Worm (Caenorhabditis elegans): ENCODE data around the gene C14E2.4.

DNA sequence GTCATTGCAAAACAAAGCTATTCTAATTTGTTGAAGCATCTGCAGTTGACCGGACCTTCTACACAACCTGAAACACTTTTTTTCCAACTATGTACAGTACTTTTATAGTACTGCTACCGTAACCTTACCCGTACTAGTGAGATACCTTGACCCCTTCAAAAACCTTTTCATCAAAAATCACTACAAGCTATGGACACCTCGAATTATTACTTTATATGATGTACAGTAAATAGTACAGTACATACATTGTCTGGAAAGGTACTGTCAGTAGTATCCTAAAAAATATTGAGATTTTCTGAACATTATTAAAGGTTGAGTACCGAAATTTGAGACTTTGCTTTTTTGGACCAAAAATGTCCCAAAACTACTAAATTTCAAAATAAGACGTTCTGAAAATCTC, 35.4 kb downstream of the C14E2.4 start:
- TF ChIP-seq nhr-80 (tag; optimal IDR thresholded peaks at IDR 0.05) (no peak), ets-4 (GFP tag; optimal IDR thresholded peaks at IDR 0.05) (no peak), lin-40 (tag; optimal IDR thresholded peaks at IDR 0.05) (no peak), snpc-4 (GFP tag; optimal IDR thresholded peaks at IDR 0.05) (no peak), snpc-4 (tag; optimal IDR thresholded peaks at IDR 0.05) (no peak), nhr-90 (tag; optimal IDR thresholded peaks at IDR 0.05) (no peak), aptf-2 (GFP tag; conservative IDR thresholded peaks at IDR 0.05) (no peak), nfya-1 (tag; optimal IDR thresholded peaks at IDR 0.05; ENCODE audit: borderline replicate concordance, insufficient read depth) (no peak)
